Worm (Caenorhabditis elegans): ENCODE measurements around the gene Y43B11AR.3.

Gene Y43B11AR.3

ce11 chrIV:7097450-7097849, 13.9 kb upstream of the Y43B11AR.3 start:
- no peak for TF ChIP-seq T22C8.4 (GFP tag; IDR thresholded peaks at IDR 0.05)

ce11 chrIV:7096097-7096496, 12.6 kb upstream of the Y43B11AR.3 start:
- no peak for TF ChIP-seq flt-1 (GFP tag; IDR thresholded peaks at IDR 0.05)
- TF ChIP-seq ztf-23 (GFP tag; IDR thresholded peaks at IDR 0.05), result no peak
- no peak for TF ChIP-seq ztf-29 (GFP tag; IDR thresholded peaks at IDR 0.05)
- no peak for TF ChIP-seq T22C8.4 (GFP tag; IDR thresholded peaks at IDR 0.05)
- TF ChIP-seq med-1 (GFP tag; optimal IDR thresholded peaks at IDR 0.05; ENCODE audit: insufficient read depth), result no peak
- no peak for TF ChIP-seq tab-1 (GFP tag; IDR thresholded peaks at IDR 0.05)
- TF ChIP-seq klf-2 (GFP tag; conservative IDR thresholded peaks at IDR 0.05), result no peak
- no peak for TF ChIP-seq ref-1 (GFP tag; conservative IDR thresholded peaks at IDR 0.05)
- TF ChIP-seq cog-1 (tag; optimal IDR thresholded peaks at IDR 0.05), result no peak

ce11 chrIV:7095396-7095964, 12.0 kb upstream of the Y43B11AR.3 start:
- no peak for TF ChIP-seq ztf-29 (GFP tag; IDR thresholded peaks at IDR 0.05)

ce11 chrIV:7094216-7094758, 10.8 kb upstream of the Y43B11AR.3 start, which contains the start of gene deb-1:
TSS of gene deb-1 (minus strand) at chrIV:7094266.
- no peak for TF ChIP-seq ztf-23 (GFP tag; IDR thresholded peaks at IDR 0.05)
- TF ChIP-seq med-1 (GFP tag; optimal IDR thresholded peaks at IDR 0.05; ENCODE audit: insufficient read depth), result no peak
- no peak for TF ChIP-seq ref-1 (GFP tag; conservative IDR thresholded peaks at IDR 0.05)
- TF ChIP-seq flt-1 (GFP tag; IDR thresholded peaks at IDR 0.05), result no peak
- TF ChIP-seq ztf-29 (GFP tag; IDR thresholded peaks at IDR 0.05), result no peak
- TF ChIP-seq klf-2 (GFP tag; conservative IDR thresholded peaks at IDR 0.05), result no peak
- no peak for TF ChIP-seq tab-1 (GFP tag; IDR thresholded peaks at IDR 0.05)
- TF ChIP-seq cog-1 (tag; optimal IDR thresholded peaks at IDR 0.05), result no peak
- TF ChIP-seq T22C8.4 (GFP tag; IDR thresholded peaks at IDR 0.05), result no peak

ce11 chrIV:7084632-7085160, 1.2 kb upstream of the Y43B11AR.3 start, which contains the start of gene rps-4:
TSS of gene rps-4 (minus strand) at chrIV:7084682.
- TF ChIP-seq cog-1 (tag; optimal IDR thresholded peaks at IDR 0.05), result peak; percentile 61
- TF ChIP-seq med-1 (GFP tag; optimal IDR thresholded peaks at IDR 0.05; ENCODE audit: insufficient read depth), result no peak
- TF ChIP-seq flt-1 (GFP tag; IDR thresholded peaks at IDR 0.05), result peak; percentile 83

- no peak for TF ChIP-seq flt-1 (GFP tag; IDR thresholded peaks at IDR 0.05)
- TF ChIP-seq ztf-29 (GFP tag; IDR thresholded peaks at IDR 0.05), result no peak
- TF ChIP-seq cog-1 (tag; optimal IDR thresholded peaks at IDR 0.05), result no peak
- TF ChIP-seq T22C8.4 (GFP tag; IDR thresholded peaks at IDR 0.05), result no peak
- TF ChIP-seq ref-1 (GFP tag; conservative IDR thresholded peaks at IDR 0.05), result no peak
- no peak for TF ChIP-seq ztf-23 (GFP tag; IDR thresholded peaks at IDR 0.05)
- TF ChIP-seq tab-1 (GFP tag; IDR thresholded peaks at IDR 0.05), result no peak
- TF ChIP-seq klf-2 (GFP tag; conservative IDR thresholded peaks at IDR 0.05), result no peak
- no peak for TF ChIP-seq med-1 (GFP tag; optimal IDR thresholded peaks at IDR 0.05; ENCODE audit: insufficient read depth)
Measured at ce11 chrIV:7083976-7084375, 460 bp upstream of the Y43B11AR.3 start.

- TF ChIP-seq cog-1 (tag; optimal IDR thresholded peaks at IDR 0.05) (no peak), flt-1 (GFP tag; IDR thresholded peaks at IDR 0.05) (no peak), ztf-29 (GFP tag; IDR thresholded peaks at IDR 0.05) (no peak), med-1 (GFP tag; optimal IDR thresholded peaks at IDR 0.05; ENCODE audit: insufficient read depth) (no peak), tab-1 (GFP tag; IDR thresholded peaks at IDR 0.05) (no peak)
Measured at ce11 chrIV:7081214-7081613, 2.3 kb downstream of the Y43B11AR.3 start, which contains the start of gene Y43B11AR.1. TSS of gene Y43B11AR.1 (plus strand) at chrIV:7081514.

- no peak for TF ChIP-seq ztf-23 (GFP tag; IDR thresholded peaks at IDR 0.05)
- TF ChIP-seq T22C8.4 (GFP tag; IDR thresholded peaks at IDR 0.05), result no peak
- TF ChIP-seq flt-1 (GFP tag; IDR thresholded peaks at IDR 0.05), result no peak
- TF ChIP-seq cog-1 (tag; optimal IDR thresholded peaks at IDR 0.05), result no peak
Measured at ce11 chrIV:7075063-7075462, 8.5 kb downstream of the Y43B11AR.3 start, which contains the start of gene srg-50. TSS of gene srg-50 (minus strand) at chrIV:7075163.

ce11 chrIV:7072110-7072509, 11.4 kb downstream of the Y43B11AR.3 start, which contains the start of gene srg-48:
TSS of gene srg-48 (plus strand) at chrIV:7072410.
- TF ChIP-seq med-1 (GFP tag; optimal IDR thresholded peaks at IDR 0.05; ENCODE audit: insufficient read depth) (no peak), T22C8.4 (GFP tag; IDR thresholded peaks at IDR 0.05) (no peak), tab-1 (GFP tag; IDR thresholded peaks at IDR 0.05) (no peak), cog-1 (tag; optimal IDR thresholded peaks at IDR 0.05) (no peak), ztf-29 (GFP tag; IDR thresholded peaks at IDR 0.05) (no peak), flt-1 (GFP tag; IDR thresholded peaks at IDR 0.05) (no peak), ref-1 (GFP tag; conservative IDR thresholded peaks at IDR 0.05) (no peak), ztf-23 (GFP tag; IDR thresholded peaks at IDR 0.05) (no peak), klf-2 (GFP tag; conservative IDR thresholded peaks at IDR 0.05) (no peak)

ce11 chrIV:7067446-7067845, 16.1 kb downstream of the Y43B11AR.3 start:
- TF ChIP-seq flt-1 (GFP tag; IDR thresholded peaks at IDR 0.05) (no peak), T22C8.4 (GFP tag; IDR thresholded peaks at IDR 0.05) (no peak), klf-2 (GFP tag; conservative IDR thresholded peaks at IDR 0.05) (no peak), ztf-29 (GFP tag; IDR thresholded peaks at IDR 0.05) (no peak), tab-1 (GFP tag; IDR thresholded peaks at IDR 0.05) (no peak), ref-1 (GFP tag; conservative IDR thresholded peaks at IDR 0.05) (no peak), med-1 (GFP tag; optimal IDR thresholded peaks at IDR 0.05; ENCODE audit: insufficient read depth) (no peak), ztf-23 (GFP tag; IDR thresholded peaks at IDR 0.05) (no peak)
